Worm (Caenorhabditis elegans) whole organism, L1 larva: ENCODE data around the gene F08D12.3.
A peak's percentile ranks its signal among the peaks of the same experiment; 100 is the strongest.

Source experiments
- C16A3.4 ChIP-seq: fragments of 150-350 bp; optimal IDR thresholded peaks from 2 replicates; lab custom pipeline; 2014; ENCODE audit warnings: missing biosample characterization, missing genetic modification characterization
- C34B4.2 ChIP-seq: sonication (generic microtip); optimal IDR thresholded peaks from 2 replicates; lab custom pipeline; 2017; ENCODE audit warnings: mild to moderate bottlenecking, missing genetic modification characterization, missing compliant biosample characterization
- ama-1 ChIP-seq: fragments of 150-350 bp; optimal IDR thresholded peaks from 2 replicates; lab custom pipeline; 2014
- ceh-63 ChIP-seq: fragments of 200-800 bp; sonication (Bioruptor generic); optimal IDR thresholded peaks from 2 replicates; lab custom pipeline; 2018; ENCODE audit warnings: mild to moderate bottlenecking, missing genetic modification characterization, missing compliant biosample characterization
- ceh-8 ChIP-seq: fragments of 200-800 bp; sonication (Bioruptor generic); optimal IDR thresholded peaks from 2 replicates; lab custom pipeline; 2018; ENCODE audit warnings: mild to moderate bottlenecking, missing genetic modification characterization, moderate library complexity, missing compliant biosample characterization
- ceh-88 ChIP-seq: fragments of 200-800 bp; sonication (Bioruptor generic); IDR thresholded peaks from 2 replicates; pipeline ENCODE4 v1.3.6; 2022; ENCODE audit warnings: missing genetic modification characterization, missing compliant biosample characterization
- ceh-90 ChIP-seq: sonication (generic microtip); optimal IDR thresholded peaks from 2 replicates; lab custom pipeline; 2016; ENCODE audit warnings: missing genetic modification characterization, missing compliant biosample characterization
- ces-1 ChIP-seq: fragments of 150-350 bp; optimal IDR thresholded peaks from 2 replicates; lab custom pipeline; 2014; ENCODE audit warnings: missing biosample characterization, missing genetic modification reagents, missing genetic modification characterization
- dpl-1 ChIP-seq, 3 experiments: fragments of 150-350 bp in 2 of 3; sonication (generic microtip) in 1 of 3; optimal IDR thresholded peaks; 2 replicates each; lab custom pipeline; 2014 to 2017; ENCODE audit warnings: missing biosample characterization in 3 of 3, missing genetic modification characterization in 3 of 3, missing genetic modification reagents in 3 of 3
- dsc-1 ChIP-seq: sonication (generic microtip); optimal IDR thresholded peaks from 2 replicates; lab custom pipeline; 2016; ENCODE audit warnings: mild to moderate bottlenecking, missing genetic modification characterization, missing compliant biosample characterization
- efl-1 ChIP-seq, 4 experiments: fragments of 150-350 bp; optimal IDR thresholded peaks in 3 of 4; peaks in 1 of 4; 1 replicate in 1 of 4; 2 replicates in 3 of 4; lab custom pipeline; 2014; ENCODE audit warnings: missing biosample characterization in 2 of 4, missing genetic modification characterization in 2 of 4, missing genetic modification reagents in 2 of 4
- elt-2 ChIP-seq: sonication (generic microtip); optimal IDR thresholded peaks from 2 replicates; lab custom pipeline; 2016; ENCODE audit warnings: missing genetic modification characterization, mild to moderate bottlenecking, inconsistent platforms, missing compliant biosample characterization, missing genetic modification reagents
- ets-5 ChIP-seq: fragments of 200-800 bp; sonication (Bioruptor generic); IDR thresholded peaks from 2 replicates; pipeline ENCODE4 v1.3.6; 2022; ENCODE audit warnings: missing genetic modification characterization, missing compliant biosample characterization
- fkh-10 ChIP-seq: sonication (generic microtip); optimal IDR thresholded peaks from 2 replicates; lab custom pipeline; 2017; ENCODE audit warnings: missing biosample characterization, missing genetic modification reagents, missing genetic modification characterization
- fos-1 ChIP-seq: fragments of 150-350 bp; optimal IDR thresholded peaks from 2 replicates; lab custom pipeline; 2014; ENCODE audit warnings: missing biosample characterization, missing genetic modification characterization
- grh-1 ChIP-seq: fragments of 200-800 bp; sonication (Bioruptor generic); IDR thresholded peaks from 2 replicates; pipeline ENCODE4 v1.3.6; 2022; ENCODE audit warnings: missing genetic modification reagents, missing genetic modification characterization, missing compliant biosample characterization
- hlh-4 ChIP-seq: sonication (generic microtip); optimal IDR thresholded peaks from 2 replicates; lab custom pipeline; 2016; ENCODE audit warnings: mild to moderate bottlenecking, missing genetic modification characterization, missing compliant biosample characterization
- jun-1 ChIP-seq: fragments of 150-350 bp; optimal IDR thresholded peaks from 2 replicates; lab custom pipeline; 2014; ENCODE audit warnings: missing biosample characterization, missing genetic modification reagents, missing genetic modification characterization
- lin-13 ChIP-seq: fragments of 150-350 bp; optimal IDR thresholded peaks from 2 replicates; lab custom pipeline; 2014; ENCODE audit warnings: missing biosample characterization, missing genetic modification reagents, missing genetic modification characterization
- lin-14 ChIP-seq: fragments of 200-800 bp; sonication (Bioruptor generic); optimal IDR thresholded peaks from 2 replicates; lab custom pipeline; 2018; ENCODE audit warnings: mild to moderate bottlenecking, missing genetic modification characterization, moderate library complexity, missing compliant biosample characterization
- lin-15B ChIP-seq: fragments of 150-350 bp; sonication (generic microtip); optimal IDR thresholded peaks from 3 replicates; lab custom pipeline; 2014; ENCODE audit warnings: missing biosample characterization, missing genetic modification characterization
- lin-35 ChIP-seq, 2 experiments: fragments of 150-350 bp; optimal IDR thresholded peaks; 2 replicates each; lab custom pipeline; 2014; ENCODE audit warnings: missing biosample characterization in 2 of 2, missing genetic modification characterization in 2 of 2, missing genetic modification reagents in 2 of 2
- lin-39 ChIP-seq: fragments of 150-350 bp; optimal IDR thresholded peaks from 2 replicates; lab custom pipeline; 2014; ENCODE audit warnings: missing biosample characterization, missing genetic modification reagents, missing genetic modification characterization
- mep-1 ChIP-seq: fragments of 150-350 bp; optimal IDR thresholded peaks from 2 replicates; lab custom pipeline; 2014; ENCODE audit warnings: missing biosample characterization, missing genetic modification characterization
- nhr-237 ChIP-seq: fragments of 150-350 bp; optimal IDR thresholded peaks from 2 replicates; lab custom pipeline; 2014; ENCODE audit warnings: missing biosample characterization, missing genetic modification characterization
- nhr-47 ChIP-seq: sonication (generic microtip); optimal IDR thresholded peaks from 2 replicates; lab custom pipeline; 2016; ENCODE audit warnings: mild to moderate bottlenecking, missing genetic modification characterization, moderate library complexity, missing compliant biosample characterization
- nhr-77 ChIP-seq: fragments of 150-350 bp; optimal IDR thresholded peaks from 2 replicates; lab custom pipeline; 2014; ENCODE audit warnings: missing biosample characterization, missing genetic modification characterization
- nhr-84 ChIP-seq: sonication (generic microtip); optimal IDR thresholded peaks from 2 replicates; lab custom pipeline; 2017; ENCODE audit warnings: missing biosample characterization, missing genetic modification characterization
- pax-3 ChIP-seq: fragments of 200-800 bp; sonication (Bioruptor generic); optimal IDR thresholded peaks from 2 replicates; lab custom pipeline; 2018; ENCODE audit warnings: mild to moderate bottlenecking, missing genetic modification characterization, moderate library complexity, missing compliant biosample characterization
- pqm-1 ChIP-seq: sonication (generic microtip); optimal IDR thresholded peaks from 3 replicates; lab custom pipeline; 2017; ENCODE audit warnings: missing biosample characterization, missing genetic modification characterization
- skn-1 ChIP-seq: fragments of 150-350 bp; optimal IDR thresholded peaks from 2 replicates; lab custom pipeline; 2014; ENCODE audit warnings: missing biosample characterization, missing genetic modification characterization
- snpc-4 ChIP-seq: fragments of 150-350 bp; optimal IDR thresholded peaks from 2 replicates; lab custom pipeline; 2014; ENCODE audit warnings: missing biosample characterization, missing genetic modification characterization
- sox-4 ChIP-seq: sonication (generic microtip); optimal IDR thresholded peaks from 2 replicates; lab custom pipeline; 2016; ENCODE audit warnings: missing genetic modification characterization, missing compliant biosample characterization
- sptf-1 ChIP-seq: fragments of 150-350 bp; optimal IDR thresholded peaks from 2 replicates; lab custom pipeline; 2014; ENCODE audit warnings: missing biosample characterization, missing genetic modification characterization
- swsn-7 ChIP-seq: sonication (generic microtip); optimal IDR thresholded peaks from 2 replicates; lab custom pipeline; 2016; ENCODE audit warnings: missing genetic modification characterization, missing compliant biosample characterization
- tbx-2 ChIP-seq: sonication (generic microtip); optimal IDR thresholded peaks from 2 replicates; lab custom pipeline; 2016; ENCODE audit warnings: missing genetic modification characterization, missing compliant biosample characterization
- tlp-1 ChIP-seq: fragments of 150-350 bp; optimal IDR thresholded peaks from 2 replicates; lab custom pipeline; 2014; ENCODE audit warnings: missing biosample characterization, missing genetic modification characterization
- unc-86 ChIP-seq: sonication (generic microtip); optimal IDR thresholded peaks from 2 replicates; lab custom pipeline; 2016; ENCODE audit warnings: missing genetic modification characterization, missing compliant biosample characterization
- unc-98 ChIP-seq: fragments of 200-800 bp; sonication (Bioruptor generic); IDR thresholded peaks from 2 replicates; pipeline ENCODE4 v1.3.6; 2022; ENCODE audit warnings: missing genetic modification characterization, missing compliant biosample characterization
- vab-15 ChIP-seq: sonication (generic microtip); optimal IDR thresholded peaks from 2 replicates; lab custom pipeline; 2017; ENCODE audit warnings: missing genotype, mild to moderate bottlenecking, missing genetic modification characterization, missing compliant biosample characterization
- zag-1 ChIP-seq: fragments of 150-350 bp; optimal IDR thresholded peaks from 2 replicates; lab custom pipeline; 2014; ENCODE audit warnings: missing biosample characterization, missing genetic modification characterization
- zip-4 ChIP-seq: fragments of 200-800 bp; sonication (Bioruptor generic); optimal IDR thresholded peaks from 2 replicates; lab custom pipeline; 2018; ENCODE audit warnings: mild to moderate bottlenecking, missing genetic modification characterization, moderate library complexity, missing compliant biosample characterization
- ztf-11 ChIP-seq, 2 experiments: sonication (generic microtip); optimal IDR thresholded peaks; 2 replicates each; lab custom pipeline; 2016 to 2017; ENCODE audit warnings: missing genetic modification characterization in 2 of 2, missing biosample characterization in 1 of 2, missing compliant biosample characterization in 1 of 2

F08D12.3 gene

DNA sequence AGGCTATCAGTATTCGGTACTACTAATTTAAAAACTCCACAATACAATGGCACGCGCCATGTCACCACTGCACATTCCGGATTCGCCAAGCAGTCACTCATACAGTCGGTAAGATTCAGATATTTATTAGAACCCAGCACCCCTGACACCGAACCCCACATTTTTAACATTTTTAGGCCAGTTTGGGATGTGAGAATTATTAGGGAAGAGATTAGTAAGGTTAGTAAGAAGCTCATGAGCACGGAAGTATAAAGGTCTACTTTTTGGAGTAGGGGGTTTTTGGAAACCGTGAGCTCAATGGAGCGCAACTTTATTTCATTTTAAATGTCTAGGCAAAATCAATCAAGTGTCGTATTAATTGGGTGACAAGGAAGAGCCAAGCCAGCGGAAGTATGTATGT is 21.4 kb upstream of the F08D12.3 start, which contains the start of gene F29A7.8:
Gene F29A7.8, minus strand, starts transcription at position 101 of the 400 bp plus-strand sequence.
- TF ChIP-seq sptf-1 (tag; lab: Kevin White, UChicago) = no peak
- no peak for TF ChIP-seq efl-1 (optimal IDR thresholded peaks at IDR 0.05; lab: Kevin White, UChicago)
- peak in 1 of 2 experiments; percentile 22 for TF ChIP-seq efl-1 (GFP tag; optimal IDR thresholded peaks at IDR 0.05 in 1 of 2; lab: Kevin White, UChicago)
- TF ChIP-seq dsc-1 (tag; lab: Kevin White, UChicago) = no peak
- TF ChIP-seq zip-4 (GFP tag; lab: Kevin White, UChicago) = no peak

DNA sequence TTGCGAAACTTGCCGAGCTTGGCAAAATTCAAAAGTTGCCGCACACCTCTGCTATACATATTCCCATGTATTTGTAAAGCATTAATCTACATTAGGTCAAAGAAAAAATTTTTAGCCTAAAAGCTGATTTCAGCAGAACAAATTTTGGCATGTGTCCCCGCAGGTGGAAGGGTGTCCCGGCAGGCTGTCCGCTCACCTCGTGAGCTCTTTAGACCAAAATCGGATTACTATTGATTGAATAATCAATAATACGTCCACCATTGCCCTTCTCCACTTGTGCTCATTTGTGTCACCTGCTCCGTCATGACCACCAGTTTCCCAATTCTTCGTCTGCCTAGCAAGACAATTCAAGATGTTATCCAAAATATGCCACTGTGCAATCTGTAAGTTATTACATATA is 20.9 kb upstream of the F08D12.3 start, which contains the start of gene fbxb-107:
Gene fbxb-107, plus strand, starts transcription at position 297 of the 400 bp plus-strand sequence.
- no peak for TF ChIP-seq fos-1 (tag; lab: Kevin White, UChicago)
- TF ChIP-seq fkh-10 (GFP tag; lab: Kevin White, UChicago) = no peak
- no peak for TF ChIP-seq skn-1 (tag; lab: Kevin White, UChicago)
- no peak for TF ChIP-seq unc-86 (tag; lab: Kevin White, UChicago)
- TF ChIP-seq C34B4.2 = no peak
- TF ChIP-seq sptf-1 (tag; lab: Kevin White, UChicago) = no peak
- no peak for TF ChIP-seq efl-1 (optimal IDR thresholded peaks at IDR 0.05; lab: Kevin White, UChicago)
- no peak for TF ChIP-seq efl-1 (GFP tag; optimal IDR thresholded peaks at IDR 0.05 in 1 of 2; lab: Kevin White, UChicago)
- no peak for TF ChIP-seq lin-15B (tag; lab: Kevin White, UChicago)
- TF ChIP-seq ceh-63 (GFP tag; lab: Kevin White, UChicago) = no peak
- TF ChIP-seq zag-1 (tag; lab: Kevin White, UChicago) = no peak
- TF ChIP-seq ama-1 = no peak
- TF ChIP-seq jun-1 = no peak
- no peak for TF ChIP-seq tbx-2
- TF ChIP-seq lin-39 (tag; lab: Kevin White, UChicago) = no peak
- no peak for TF ChIP-seq ces-1 (GFP tag; lab: Kevin White, UChicago)
- TF ChIP-seq grh-1 = no peak
- TF ChIP-seq unc-98 (GFP tag; lab: Robert Waterston, UW) = no peak
- no peak for TF ChIP-seq nhr-237 (tag; lab: Kevin White, UChicago)
- TF ChIP-seq zip-4 (GFP tag; lab: Kevin White, UChicago) = no peak
- no peak for TF ChIP-seq nhr-77 (tag; lab: Kevin White, UChicago)

DNA sequence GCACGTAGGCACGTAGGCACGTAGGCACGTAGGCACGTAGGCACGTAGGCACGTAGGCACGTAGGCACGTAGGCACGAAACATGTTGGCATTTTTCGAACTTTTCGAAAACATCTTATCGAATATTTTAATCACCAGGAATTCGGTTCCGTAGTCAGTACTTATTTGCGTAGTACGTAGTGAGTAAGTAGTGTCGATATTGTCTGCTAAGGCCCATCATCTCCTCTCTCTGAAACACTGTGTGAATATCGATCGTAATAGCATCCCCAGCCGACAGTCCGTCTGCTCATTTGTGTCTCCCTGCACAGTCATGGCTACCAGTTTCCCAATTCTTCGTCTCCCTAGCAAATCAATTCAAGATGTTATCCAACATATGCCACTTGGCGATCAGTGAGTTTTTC is 17.2 kb upstream of the F08D12.3 start, which contains the start of gene fbxb-106:
Gene fbxb-106, plus strand, starts transcription at position 301 of the 400 bp plus-strand sequence.
- no peak for TF ChIP-seq pax-3 (tag; lab: Kevin White, UChicago)
- TF ChIP-seq tlp-1 (tag; lab: Kevin White, UChicago) = no peak
- no peak for TF ChIP-seq lin-15B (tag; lab: Kevin White, UChicago)
- TF ChIP-seq pqm-1 (tag; lab: Kevin White, UChicago) = no peak
- TF ChIP-seq snpc-4 (tag; lab: Kevin White, UChicago) = no peak
- no peak for TF ChIP-seq dpl-1 (GFP tag; optimal IDR thresholded peaks at IDR 0.05; lab: Kevin White, UChicago)
- no peak for TF ChIP-seq vab-15 (tag; lab: Kevin White, UChicago)
- no peak for TF ChIP-seq ets-5 (GFP tag; lab: Robert Waterston, UW)

DNA sequence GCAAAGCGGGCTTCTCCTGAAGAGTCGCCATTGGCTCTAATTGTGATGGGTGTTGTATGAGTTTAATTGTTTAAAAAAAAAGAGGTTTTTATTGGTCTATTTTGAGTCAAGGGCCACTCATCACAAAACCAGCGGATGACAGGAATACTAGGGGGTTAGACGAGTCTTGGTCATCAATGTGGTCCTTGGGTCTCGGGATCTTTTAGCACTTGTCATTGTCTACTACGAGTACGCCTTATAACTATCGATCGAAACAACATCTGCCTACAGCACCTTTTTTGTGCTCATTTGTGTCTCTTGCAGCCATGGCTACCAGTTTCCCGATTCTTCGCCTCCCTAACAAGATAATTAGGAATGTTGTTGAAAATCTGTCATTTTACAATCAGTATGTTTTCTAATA is 14.7 kb upstream of the F08D12.3 start, which contains the start of gene fbxb-108:
Gene fbxb-108, plus strand, starts transcription at position 301 of the 400 bp plus-strand sequence.
- no peak for TF ChIP-seq ama-1
- TF ChIP-seq vab-15 (tag; lab: Kevin White, UChicago) = no peak
- no peak for TF ChIP-seq lin-35 (GFP tag; optimal IDR thresholded peaks at IDR 0.05; lab: Kevin White, UChicago)
- TF ChIP-seq ztf-11 (tag; optimal IDR thresholded peaks at IDR 0.05; lab: Kevin White, UChicago) = no peak
- TF ChIP-seq efl-1 (optimal IDR thresholded peaks at IDR 0.05; lab: Kevin White, UChicago) = no peak
- no peak for TF ChIP-seq efl-1 (GFP tag; optimal IDR thresholded peaks at IDR 0.05 in 1 of 2; lab: Kevin White, UChicago)
- TF ChIP-seq ceh-90 = no peak
- no peak for TF ChIP-seq C16A3.4 (tag; lab: Kevin White, UChicago)
- TF ChIP-seq hlh-4 = no peak
- TF ChIP-seq ceh-8 (GFP tag; lab: Kevin White, UChicago) = no peak
- no peak for TF ChIP-seq nhr-84 (tag; lab: Kevin White, UChicago)
- no peak for TF ChIP-seq nhr-47
- no peak for TF ChIP-seq zag-1 (tag; lab: Kevin White, UChicago)
- no peak for TF ChIP-seq mep-1 (tag; lab: Kevin White, UChicago)
- TF ChIP-seq lin-13 (GFP tag; lab: Kevin White, UChicago) = no peak
- no peak for TF ChIP-seq lin-14 (GFP tag; lab: Kevin White, UChicago)
- no peak for TF ChIP-seq swsn-7
- no peak for TF ChIP-seq ceh-88 (GFP tag; lab: Robert Waterston, UW)
- TF ChIP-seq skn-1 (tag; lab: Kevin White, UChicago) = no peak
- TF ChIP-seq elt-2 (tag; lab: Kevin White, UChicago) = no peak
- TF ChIP-seq sox-4 (tag; lab: Kevin White, UChicago) = no peak
